Fruit fly (Drosophila melanogaster) whole organism, embryonic: Measurements from ENCODE around the gene CG33934.
A peak's percentile ranks its signal among the peaks of the same experiment; 100 is the strongest.

Source experiments
- CG10147 ChIP-seq: fragments of 200-800 bp; sonication (Bioruptor generic); optimal IDR thresholded peaks from 2 replicates; lab custom pipeline; 2019; ENCODE audit warnings: missing biosample characterization, mild to moderate bottlenecking, missing genetic modification characterization, moderate library complexity
- CG11560 ChIP-seq: fragments of 200-800 bp; sonication (Bioruptor generic); IDR thresholded peaks from 3 replicates; pipeline ENCODE4 v1.3.6; 2022; ENCODE audit warnings: missing biosample characterization, missing genetic modification characterization
- CG12155 ChIP-seq: fragments of 200-800 bp; sonication (Bioruptor generic); optimal IDR thresholded peaks from 3 replicates; lab custom pipeline; 2016; ENCODE audit warnings: missing biosample characterization, missing genetic modification characterization
- CG12299 ChIP-seq: fragments of 200-800 bp; sonication (Bioruptor generic); optimal IDR thresholded peaks from 2 replicates; lab custom pipeline; 2018; ENCODE audit warnings: missing biosample characterization, mild to moderate bottlenecking, missing genetic modification characterization
- CG17361 ChIP-seq: fragments of 200-800 bp; sonication (Bioruptor generic); IDR thresholded peaks from 3 replicates; pipeline ENCODE4 v1.3.6; 2022; ENCODE audit warnings: missing biosample characterization, missing genetic modification characterization
- CG2199 ChIP-seq: fragments of 200-800 bp; sonication (Bioruptor generic); IDR thresholded peaks from 3 replicates; pipeline ENCODE4 v1.3.6; 2022; ENCODE audit warnings: missing biosample characterization, missing genetic modification characterization
- CG30403 ChIP-seq: fragments of 200-800 bp; sonication (Bioruptor generic); optimal IDR thresholded peaks from 3 replicates; lab custom pipeline; 2016; ENCODE audit warnings: missing biosample characterization, missing genetic modification characterization
- CG3163 ChIP-seq: fragments of 200-800 bp; sonication (Bioruptor generic); optimal IDR thresholded peaks from 3 replicates; lab custom pipeline; 2016; ENCODE audit warnings: missing biosample characterization, missing genetic modification characterization
- CG32772 ChIP-seq: fragments of 200-800 bp; sonication (Bioruptor generic); IDR thresholded peaks from 2 replicates; pipeline ENCODE4 v1.3.6; 2022; ENCODE audit warnings: missing biosample characterization, missing genetic modification characterization
- CG34422 ChIP-seq: fragments of 200-800 bp; sonication (Bioruptor generic); IDR thresholded peaks from 3 replicates; pipeline ENCODE4 v1.3.6; 2022; ENCODE audit warnings: missing biosample characterization, missing genetic modification characterization
- CG6272 ChIP-seq: fragments of 200-800 bp; sonication (Bioruptor generic); IDR thresholded peaks from 2 replicates; pipeline ENCODE4 v1.3.6; 2022; ENCODE audit warnings: missing biosample characterization, missing genetic modification characterization
- CG8089 ChIP-seq: fragments of 200-800 bp; sonication (Bioruptor generic); optimal IDR thresholded peaks from 3 replicates; lab custom pipeline; 2016; ENCODE audit warnings: missing biosample characterization, missing genetic modification characterization
- CG8478 ChIP-seq: fragments of >200 bp; optimal IDR thresholded peaks from 2 replicates; lab custom pipeline; 2018
- CG9609 ChIP-seq: fragments of 200-800 bp; sonication (Bioruptor generic); optimal IDR thresholded peaks from 3 replicates; lab custom pipeline; 2016; ENCODE audit warnings: missing biosample characterization, missing genetic modification characterization
- CTCF ChIP-seq: fragments of 200-800 bp; sonication (Bioruptor generic); optimal IDR thresholded peaks from 2 replicates; lab custom pipeline; 2017; ENCODE audit warnings: missing biosample characterization, mild to moderate bottlenecking, missing genetic modification characterization, moderate library complexity
- CrebB ChIP-seq: fragments of 200-800 bp; sonication (Bioruptor generic); optimal IDR thresholded peaks from 3 replicates; lab custom pipeline; 2018; ENCODE audit warnings: missing biosample characterization, mild to moderate bottlenecking, missing genetic modification characterization
- D ChIP-seq, 2 experiments: fragments of 200-800 bp in 1 of 2; fragments of >200 bp in 1 of 2; sonication (Bioruptor generic) in 1 of 2; optimal IDR thresholded peaks; 2 replicates in 1 of 2; 3 replicates in 1 of 2; lab custom pipeline; 2017; ENCODE audit warnings: mild to moderate bottlenecking in 1 of 2, missing biosample characterization in 1 of 2, missing genetic modification characterization in 1 of 2, missing genetic modification reagents in 1 of 2
- E2f1 ChIP-seq: fragments of 200-800 bp; sonication (Bioruptor generic); IDR thresholded peaks from 2 replicates; pipeline ENCODE4 v1.3.6; 2022; ENCODE audit warnings: missing biosample characterization, missing genetic modification characterization
- Gug ChIP-seq: fragments of 200-800 bp; sonication (Bioruptor generic); IDR thresholded peaks from 4 replicates; pipeline ENCODE4 v1.3.6; 2022; ENCODE audit warnings: missing biosample characterization, missing genetic modification characterization
- HLH3B ChIP-seq: fragments of 200-800 bp; sonication (Bioruptor generic); IDR thresholded peaks from 2 replicates; pipeline ENCODE4 v1.3.6; 2022; ENCODE audit warnings: missing biosample characterization, missing genetic modification characterization
- Hmr ChIP-seq: fragments of 200-800 bp; sonication (Bioruptor generic); optimal IDR thresholded peaks from 3 replicates; lab custom pipeline; 2017; ENCODE audit warnings: mild to moderate bottlenecking, missing biosample characterization, missing genetic modification reagents, missing genetic modification characterization
- Max ChIP-seq: fragments of 200-800 bp; sonication (Bioruptor generic); optimal IDR thresholded peaks from 2 replicates; lab custom pipeline; 2016; ENCODE audit warnings: missing biosample characterization, mild to moderate bottlenecking, missing genetic modification characterization
- NfI ChIP-seq: fragments of 200-800 bp; sonication (Bioruptor generic); optimal IDR thresholded peaks from 3 replicates; lab custom pipeline; 2018; ENCODE audit warnings: missing biosample characterization, mild to moderate bottlenecking, missing genetic modification characterization, moderate library complexity
- Pdp1 ChIP-seq, 2 experiments: fragments of 200-800 bp; sonication (Bioruptor generic); optimal IDR thresholded peaks; 3 replicates each; lab custom pipeline; 2016; ENCODE audit warnings: missing biosample characterization in 2 of 2, missing genetic modification characterization in 2 of 2, mild to moderate bottlenecking in 1 of 2, moderate library complexity in 1 of 2
- Six4 ChIP-seq: fragments of 200-800 bp; sonication (Bioruptor generic); optimal IDR thresholded peaks from 2 replicates; lab custom pipeline; 2016; ENCODE audit warnings: missing biosample characterization, missing genetic modification characterization
- Sox102F ChIP-seq: fragments of 200-800 bp; sonication (Bioruptor generic); optimal IDR thresholded peaks from 2 replicates; lab custom pipeline; 2018; ENCODE audit warnings: missing biosample characterization, mild to moderate bottlenecking, missing genetic modification characterization, moderate library complexity
- Trl ChIP-seq, 3 experiments: fragments of >200 bp in 2 of 3; fragments of 200-800 bp in 1 of 3; sonication (Bioruptor generic) in 1 of 3; optimal IDR thresholded peaks; 2 replicates in 1 of 3; 3 replicates in 2 of 3; lab custom pipeline; 2016 to 2017; ENCODE audit warnings: missing biosample characterization in 1 of 3, missing genetic modification characterization in 1 of 3
- bab2 ChIP-seq: fragments of 200-800 bp; sonication (Bioruptor generic); optimal IDR thresholded peaks from 2 replicates; lab custom pipeline; 2016; ENCODE audit warnings: missing biosample characterization, missing genetic modification characterization
- bowl ChIP-seq: fragments of 200-800 bp; sonication (Bioruptor generic); IDR thresholded peaks from 2 replicates; pipeline ENCODE4 v1.3.6; 2022; ENCODE audit warnings: missing biosample characterization, missing genetic modification characterization
- cad ChIP-seq: fragments of >200 bp; optimal IDR thresholded peaks from 2 replicates; lab custom pipeline; 2017; ENCODE audit warnings: missing biosample characterization, missing genetic modification characterization
- caup ChIP-seq: fragments of 200-800 bp; sonication (Bioruptor generic); optimal IDR thresholded peaks from 3 replicates; lab custom pipeline; 2017; ENCODE audit warnings: missing biosample characterization, mild to moderate bottlenecking, missing genetic modification characterization, moderate library complexity; ENCODE audit not compliant: severe bottlenecking
- crc ChIP-seq: fragments of 200-800 bp; sonication (Bioruptor generic); optimal IDR thresholded peaks from 2 replicates; lab custom pipeline; 2016; ENCODE audit warnings: missing biosample characterization, missing genetic modification characterization
- dimm ChIP-seq: fragments of 200-800 bp; sonication (Bioruptor generic); IDR thresholded peaks from 2 replicates; pipeline ENCODE4 v1.3.6; 2022; ENCODE audit warnings: missing biosample characterization, missing genetic modification characterization
- dysf ChIP-seq: fragments of 200-800 bp; sonication (Bioruptor generic); IDR thresholded peaks from 3 replicates; pipeline ENCODE4 v1.3.6; 2022; ENCODE audit warnings: missing biosample characterization, missing genetic modification characterization
- emc ChIP-seq: fragments of 200-800 bp; sonication (Bioruptor generic); optimal IDR thresholded peaks from 2 replicates; lab custom pipeline; 2016; ENCODE audit warnings: missing biosample characterization, missing genetic modification characterization
- esg ChIP-seq: fragments of 200-800 bp; sonication (Bioruptor generic); conservative IDR thresholded peaks from 2 replicates; pipeline ENCODE4 v1.3.6; 2022; ENCODE audit warnings: missing biosample characterization, missing genetic modification characterization
- fd102C ChIP-seq: fragments of 200-800 bp; sonication (Bioruptor generic); optimal IDR thresholded peaks from 2 replicates; lab custom pipeline; 2018; ENCODE audit warnings: missing biosample characterization, mild to moderate bottlenecking, missing genetic modification characterization, moderate library complexity
- fd3F ChIP-seq: fragments of 200-800 bp; sonication (Bioruptor generic); optimal IDR thresholded peaks from 2 replicates; lab custom pipeline; 2018; ENCODE audit warnings: missing biosample characterization, mild to moderate bottlenecking, missing genetic modification characterization, moderate library complexity
- gsb ChIP-seq: fragments of 200-800 bp; sonication (Bioruptor generic); IDR thresholded peaks from 2 replicates; pipeline ENCODE4 v1.3.6; 2022; ENCODE audit warnings: missing biosample characterization, missing genetic modification characterization
- h ChIP-seq: fragments of >200 bp; optimal IDR thresholded peaks from 2 replicates; lab custom pipeline; 2017
- ham ChIP-seq: fragments of 200-800 bp; sonication (Bioruptor generic); IDR thresholded peaks from 2 replicates; pipeline ENCODE4 v1.3.6; 2022; ENCODE audit warnings: missing biosample characterization, missing genetic modification characterization
- knrl ChIP-seq: fragments of 200-800 bp; sonication (Bioruptor generic); IDR thresholded peaks from 3 replicates; pipeline ENCODE4 v1.3.6; 2022; ENCODE audit warnings: missing biosample characterization, missing genetic modification characterization; ENCODE audit not compliant: partially characterized antibody
- mam ChIP-seq: fragments of 200-800 bp; sonication (Bioruptor generic); optimal IDR thresholded peaks from 3 replicates; lab custom pipeline; 2016; ENCODE audit warnings: missing biosample characterization, missing genetic modification characterization
- nerfin-1 ChIP-seq: fragments of 200-800 bp; sonication (Bioruptor generic); optimal IDR thresholded peaks from 3 replicates; lab custom pipeline; 2019; ENCODE audit warnings: missing biosample characterization, mild to moderate bottlenecking, missing genetic modification characterization, moderate library complexity
- onecut ChIP-seq: fragments of 200-800 bp; sonication (Bioruptor generic); IDR thresholded peaks from 2 replicates; pipeline ENCODE4 v1.3.6; 2022; ENCODE audit warnings: missing biosample characterization, missing genetic modification characterization
- sd ChIP-seq: fragments of 200-800 bp; sonication (Bioruptor generic); optimal IDR thresholded peaks from 3 replicates; lab custom pipeline; 2018; ENCODE audit warnings: missing biosample characterization, mild to moderate bottlenecking, missing genetic modification characterization, moderate library complexity
- tap ChIP-seq: fragments of 200-800 bp; optimal IDR thresholded peaks from 3 replicates; lab custom pipeline; 2019; ENCODE audit warnings: missing biosample characterization, mild to moderate bottlenecking, missing genetic modification characterization, moderate library complexity
- tll ChIP-seq, 2 experiments: fragments of 200-800 bp in 1 of 2; fragments of >200 bp in 1 of 2; sonication (Bioruptor generic) in 1 of 2; optimal IDR thresholded peaks; 2 replicates each; lab custom pipeline; 2017 to 2019; ENCODE audit warnings: missing biosample characterization in 2 of 2, missing genetic modification characterization in 2 of 2, mild to moderate bottlenecking in 1 of 2, moderate library complexity in 1 of 2
- tna ChIP-seq: fragments of 200-800 bp; sonication (Bioruptor generic); IDR thresholded peaks from 2 replicates; pipeline ENCODE4 v1.3.6; 2022; ENCODE audit warnings: missing biosample characterization, missing genetic modification characterization; ENCODE audit not compliant: partially characterized antibody
- twi ChIP-seq: fragments of 200-800 bp; optimal IDR thresholded peaks from 2 replicates; lab custom pipeline; 2019; ENCODE audit warnings: missing biosample characterization, mild to moderate bottlenecking, missing genetic modification characterization, moderate library complexity

Gene CG33934

DNA sequence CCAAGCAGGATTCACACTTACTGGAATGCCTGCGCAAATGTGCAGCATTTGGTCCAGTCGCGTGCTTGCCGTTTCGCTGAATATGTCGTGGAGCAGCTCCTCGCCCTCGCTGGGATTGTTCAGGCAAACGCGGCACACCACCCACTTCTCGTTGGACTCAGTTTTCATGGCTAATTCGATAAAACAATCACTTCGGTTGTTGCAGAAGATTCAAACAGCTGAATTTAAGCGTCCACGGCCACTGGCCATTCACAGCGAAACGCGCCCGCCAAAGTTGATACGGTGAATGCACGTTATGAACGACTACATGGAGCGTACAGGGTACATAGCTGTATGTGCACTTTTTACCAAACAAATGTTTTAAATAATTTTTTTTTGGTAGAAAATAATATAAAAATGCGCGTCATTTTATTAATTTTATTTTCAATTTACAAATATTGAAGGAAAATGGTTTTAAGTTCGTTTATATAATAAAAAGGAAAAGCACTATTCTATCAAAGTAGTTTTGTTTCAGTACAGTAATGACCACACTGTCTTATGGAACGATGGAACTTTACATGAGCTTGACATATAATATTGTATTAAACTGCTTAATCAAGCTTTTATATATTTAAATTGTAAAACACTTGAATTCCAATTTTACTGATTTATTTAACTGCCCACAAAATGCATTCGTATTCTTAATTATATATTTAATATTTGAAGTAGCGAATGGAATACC lies 11.4 kb upstream of the CG33934 start, which contains the start of gene trem (continued):
- TF ChIP-seq emc (GFP tag; lab: Kevin White, UChicago) (no peak), fd102C (GFP tag; lab: Kevin White, UChicago) (no peak), tna (no peak), ham (no peak), bab2 (GFP tag; lab: Kevin White, UChicago) (peak; percentile 1), nerfin-1 (tag; lab: Kevin White, UChicago) (peak; percentile 62), gsb (GFP tag; lab: Robert Waterston, UW) (no peak), CG32772 (peak; percentile 67; the same call in 1 of the 2 replicates), CG10147 (GFP tag; lab: Kevin White, UChicago) (peak; percentile 51), crc (GFP tag; lab: Kevin White, UChicago) (no peak), Pdp1 (GFP tag; optimal IDR thresholded peaks at IDR 0.05; lab: Kevin White, UChicago) (peak in 1 of 2 experiments; percentile 57), Hmr (GFP tag; lab: Kevin White, UChicago) (no peak), CG6272 (GFP tag; lab: Robert Waterston, UW) (peak; percentile 75), dimm (GFP tag; lab: Robert Waterston, UW) (no peak), CG3163 (no peak), CG2199 (GFP tag; lab: Robert Waterston, UW) (no peak), CG12155 (GFP tag; lab: Kevin White, UChicago) (peak; percentile 74), CTCF (no peak), tap (no peak), sd (peak; percentile 14), HLH3B (no peak; the same call in 1 of the 2 replicates), Max (GFP tag; lab: Kevin White, UChicago) (peak; percentile 58), CG30403 (GFP tag; lab: Kevin White, UChicago) (peak; percentile 89), Trl (optimal IDR thresholded peaks at IDR 0.05; lab: Kevin White, UChicago) (no peak), Trl (GFP tag; optimal IDR thresholded peaks at IDR 0.05; lab: Kevin White, UChicago) (peak; percentile 37), onecut (GFP tag; lab: Robert Waterston, UW) (peak; percentile 29; the same call in 1 of the 2 replicates), tll (GFP tag; optimal IDR thresholded peaks at IDR 0.05; lab: Kevin White, UChicago) (peak in 1 of 2 experiments; percentile 0), knrl (GFP tag; lab: Robert Waterston, UW) (no peak), Gug (peak; percentile 87), caup (GFP tag; lab: Kevin White, UChicago) (peak; percentile 58), fd3F (peak; percentile 67), Six4 (GFP tag; lab: Kevin White, UChicago) (peak; percentile 40), CG8089 (GFP tag; lab: Kevin White, UChicago) (peak; percentile 16), bowl (GFP tag; lab: Robert Waterston, UW) (no peak), CG34422 (GFP tag; lab: Robert Waterston, UW) (peak; percentile 51; the same call in 2 of the 3 replicates), Sox102F (peak; percentile 64), dysf (GFP tag; lab: Robert Waterston, UW) (peak; percentile 78), CG9609 (peak; percentile 10), twi (tag; lab: Kevin White, UChicago) (peak; percentile 67), esg (GFP tag; lab: Robert Waterston, UW) (peak; percentile 50; the same call in 1 of the 2 replicates), CG8478 (no peak), CrebB (tag; lab: Kevin White, UChicago) (no peak), NfI (peak; percentile 66), D (optimal IDR thresholded peaks at IDR 0.05; lab: Kevin White, UChicago) (no peak), D (GFP tag; optimal IDR thresholded peaks at IDR 0.05; lab: Kevin White, UChicago) (peak; percentile 61), mam (peak; percentile 73), h (lab: Kevin White, UChicago) (no peak), CG12299 (peak; percentile 25), CG17361 (GFP tag; lab: Robert Waterston, UW) (peak; percentile 95), CG11560 (tag; lab: Robert Waterston, UW) (peak; percentile 61; the same call in 2 of the 3 replicates), cad (GFP tag; lab: Kevin White, UChicago) (no peak), E2f1 (GFP tag; lab: Robert Waterston, UW) (peak; percentile 67)
